Worm (Caenorhabditis elegans): ENCODE results near the gene gmeb-2.

DNA sequence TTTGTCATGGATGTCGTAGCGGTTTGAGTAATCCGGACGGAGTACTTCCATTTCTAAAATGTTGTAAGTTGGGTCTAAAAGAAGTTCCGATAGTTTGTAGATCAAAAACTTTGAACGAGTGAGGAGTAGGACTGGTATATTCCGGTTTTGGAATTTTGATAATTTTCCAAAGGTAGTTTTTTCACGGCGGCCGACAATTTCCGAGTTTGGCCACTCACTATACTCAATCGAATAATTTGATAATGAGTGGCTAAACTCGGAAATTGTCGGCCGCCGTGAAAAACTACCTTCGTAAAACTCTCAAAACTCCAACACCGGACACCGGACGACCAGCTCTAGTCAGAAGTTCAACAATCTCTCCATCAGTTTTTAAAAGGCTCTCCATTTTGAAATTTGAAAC lies 34.6 kb upstream of the gmeb-2 start:
- TF ChIP-seq ama-1 (optimal IDR thresholded peaks at IDR 0.05) (no peak), tbx-11 (GFP tag; IDR thresholded peaks at IDR 0.05) (no peak), ceh-13 (GFP tag; optimal IDR thresholded peaks at IDR 0.05) (no peak), tbx-37 (GFP tag; conservative IDR thresholded peaks at IDR 0.05) (no peak)
